Worm (Caenorhabditis elegans): ENCODE results near the gene spig-7.

The spig-7 gene

DNA sequence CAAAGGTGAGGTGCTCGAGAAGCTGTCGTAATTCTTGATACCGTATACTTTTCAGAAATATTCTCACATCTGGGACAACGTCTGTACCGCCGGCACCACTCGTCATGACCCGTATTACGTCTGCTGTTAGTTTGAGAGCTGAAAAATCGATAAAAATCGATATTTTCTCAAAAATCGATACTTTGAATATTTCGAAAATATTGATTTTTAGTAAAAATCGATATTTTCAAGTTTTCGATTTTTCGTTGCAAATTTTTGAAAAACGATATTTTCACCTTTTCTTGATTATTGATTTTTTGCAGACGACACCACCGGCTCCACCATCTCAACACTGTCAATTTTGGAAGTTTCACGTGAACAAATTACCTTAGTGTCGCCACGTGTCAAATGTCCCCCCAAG lies 1.2 kb downstream of the spig-7 start:
- TF ChIP-seq him-1 (tag; optimal IDR thresholded peaks at IDR 0.05) (no peak), dao-5 (tag; optimal IDR thresholded peaks at IDR 0.05) (no peak), W03F9.2 (tag; optimal IDR thresholded peaks at IDR 0.05) (no peak)

DNA sequence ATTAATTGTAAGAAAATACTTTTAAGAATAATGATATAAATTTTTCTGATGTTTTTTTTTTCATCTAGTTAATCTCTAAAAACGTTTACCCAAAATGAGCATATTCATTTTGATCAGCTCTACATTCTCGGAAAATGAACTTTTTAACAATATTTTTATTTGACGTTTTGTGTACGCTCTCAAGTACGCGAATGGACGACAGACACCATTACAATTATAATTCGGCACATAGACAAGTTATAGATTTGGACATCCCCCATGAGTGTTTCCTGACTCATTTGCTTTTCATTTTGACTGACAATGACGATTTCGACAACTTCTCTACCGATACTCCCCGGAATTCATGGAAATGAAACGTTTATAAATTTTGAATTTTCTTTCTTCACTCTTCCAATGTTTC lies 4.6 kb downstream of the spig-7 start, which contains the start of gene sru-27:
Gene sru-27 (plus strand): TSS at position 301 of the 400 bp plus-strand sequence.
- TF ChIP-seq dao-5 (tag; optimal IDR thresholded peaks at IDR 0.05) (no peak), W03F9.2 (tag; optimal IDR thresholded peaks at IDR 0.05) (no peak), him-1 (tag; optimal IDR thresholded peaks at IDR 0.05) (no peak)

DNA sequence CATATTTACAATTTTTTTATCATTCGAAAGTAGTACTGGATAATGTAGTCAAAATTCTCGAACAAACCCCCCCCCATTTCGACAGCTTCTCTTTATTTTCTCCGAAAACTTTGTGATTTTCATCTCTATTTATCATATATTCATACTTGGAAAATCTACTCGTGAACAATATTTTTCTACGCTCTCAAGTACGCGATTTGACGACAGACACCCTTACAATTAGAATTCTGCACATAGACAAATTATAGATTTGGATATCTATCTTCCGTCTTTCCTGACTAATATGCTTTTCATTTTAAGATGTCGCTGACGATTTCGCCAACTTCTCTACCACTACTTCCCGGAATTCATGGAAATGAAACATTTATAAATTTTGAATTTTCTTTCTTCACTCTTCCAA lies 11.4 kb downstream of the spig-7 start, which contains the start of gene sru-28:
Gene sru-28 (plus strand): TSS at position 301 of the 400 bp plus-strand sequence.
- TF ChIP-seq dao-5 (tag; optimal IDR thresholded peaks at IDR 0.05): no peak

DNA sequence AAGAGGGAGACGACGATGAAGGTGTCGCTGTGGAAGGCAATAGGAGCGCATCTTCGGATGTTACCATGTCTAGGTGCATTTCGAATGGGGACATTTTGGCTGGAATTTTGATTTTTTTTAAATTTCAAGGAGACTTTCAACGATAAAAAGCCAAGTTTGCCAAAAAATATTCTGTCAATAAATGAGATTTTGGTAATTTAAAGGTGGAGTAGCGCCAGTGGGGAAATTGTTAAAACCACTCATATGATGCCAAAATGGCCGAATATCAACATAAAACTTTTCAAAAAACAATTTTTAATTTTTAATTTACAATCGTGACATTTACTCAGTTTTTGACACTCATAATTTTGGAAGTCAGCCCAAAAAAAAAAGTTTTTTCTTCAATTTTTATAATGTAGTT lies 17.0 kb downstream of the spig-7 start, which contains the start of gene nhr-260:
Gene nhr-260 (minus strand): TSS at position 101 of the 400 bp plus-strand sequence.
- TF ChIP-seq W03F9.2 (tag; optimal IDR thresholded peaks at IDR 0.05) (no peak), dao-5 (tag; optimal IDR thresholded peaks at IDR 0.05) (no peak), him-1 (tag; optimal IDR thresholded peaks at IDR 0.05) (no peak)

DNA sequence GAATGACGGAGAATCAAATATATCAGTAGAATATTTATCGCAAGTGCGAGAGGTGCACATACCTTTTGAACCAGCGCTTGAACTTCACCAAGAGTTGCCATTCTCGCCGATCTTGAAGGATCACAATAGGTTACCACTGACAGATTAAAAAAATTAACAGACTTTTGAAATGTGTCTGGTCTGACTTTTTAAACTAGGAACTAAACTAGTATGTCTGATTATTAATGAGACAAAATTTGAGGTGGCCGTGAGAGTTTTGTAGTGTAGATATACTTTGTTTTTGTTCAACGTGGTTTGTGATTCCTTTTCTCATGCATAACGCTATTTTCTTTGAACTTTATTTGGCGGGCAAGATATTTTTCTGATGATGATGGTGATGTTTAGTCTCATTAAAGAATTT lies 27.3 kb downstream of the spig-7 start, which contains the start of gene str-240:
Gene str-240 (minus strand): TSS at position 101 of the 400 bp plus-strand sequence.
- no peak for TF ChIP-seq W03F9.2 (tag; optimal IDR thresholded peaks at IDR 0.05)
- no peak for TF ChIP-seq dao-5 (tag; optimal IDR thresholded peaks at IDR 0.05)
- TF ChIP-seq him-1 (tag; optimal IDR thresholded peaks at IDR 0.05): no peak

DNA sequence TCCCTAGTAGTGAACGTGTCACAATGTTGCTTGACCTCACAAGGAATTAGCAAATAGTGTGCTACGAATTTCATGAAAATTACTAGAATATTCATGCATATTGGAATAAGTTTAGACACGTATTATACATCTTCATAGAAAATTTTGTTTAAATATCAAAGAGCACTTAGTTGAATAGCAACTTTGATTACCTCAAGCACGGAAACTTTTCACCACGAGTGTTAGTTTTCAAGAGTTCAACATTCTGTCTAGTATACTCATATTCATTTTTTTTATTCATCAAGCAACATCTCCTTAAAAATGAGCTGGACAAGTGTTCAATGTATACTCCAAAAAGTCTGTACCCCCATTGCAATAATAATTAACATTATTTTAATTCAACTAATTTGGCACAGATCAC lies 27.9 kb downstream of the spig-7 start, which contains the start of gene str-243:
Gene str-243 (plus strand): TSS at position 301 of the 400 bp plus-strand sequence.
- TF ChIP-seq him-1 (tag; optimal IDR thresholded peaks at IDR 0.05) (no peak), W03F9.2 (tag; optimal IDR thresholded peaks at IDR 0.05) (no peak), dao-5 (tag; optimal IDR thresholded peaks at IDR 0.05) (no peak)

DNA sequence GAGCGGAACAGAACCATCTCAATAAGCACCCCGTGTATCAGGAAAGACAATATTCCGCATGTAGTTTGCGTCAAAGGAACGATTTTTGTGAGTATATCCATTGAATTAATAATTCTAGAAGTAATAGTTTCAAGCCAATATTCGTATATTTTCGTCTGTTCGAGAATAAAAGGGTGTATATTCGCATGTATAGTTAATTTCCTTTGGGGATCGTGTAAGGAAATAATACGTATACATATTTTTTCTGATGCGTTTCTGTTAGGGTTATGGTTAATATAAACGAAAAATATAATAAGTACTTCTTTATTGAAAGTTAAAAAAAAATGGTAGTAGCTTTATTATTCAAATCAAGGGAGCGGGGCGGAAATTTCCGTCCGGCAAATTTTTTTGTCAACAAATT lies 33.4 kb downstream of the spig-7 start, which contains the start of gene str-236:
Gene str-236 (minus strand): TSS at position 101 of the 400 bp plus-strand sequence.
- TF ChIP-seq W03F9.2 (tag; optimal IDR thresholded peaks at IDR 0.05) (no peak), him-1 (tag; optimal IDR thresholded peaks at IDR 0.05) (no peak), dao-5 (tag; optimal IDR thresholded peaks at IDR 0.05) (no peak)

DNA sequence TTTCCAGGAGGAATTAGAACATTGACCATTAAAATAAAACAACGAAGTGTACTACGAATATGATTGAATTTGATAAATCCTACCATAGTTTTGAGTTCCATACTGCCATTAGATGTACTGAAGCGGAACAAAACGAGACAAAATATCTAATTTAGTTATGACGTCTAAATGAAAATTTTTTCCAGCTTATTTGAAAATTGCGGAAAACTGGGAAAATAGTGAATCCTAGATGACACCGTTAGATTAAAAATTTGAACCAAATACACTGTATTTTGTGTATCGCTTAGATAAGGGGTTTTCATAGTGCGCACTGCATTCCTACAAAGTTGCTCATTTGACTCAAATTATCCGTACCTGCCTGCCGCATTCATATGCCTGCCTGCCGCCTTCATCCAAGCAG lies 36.6 kb downstream of the spig-7 start, which contains the start of gene K02H11.4:
Gene K02H11.4 (minus strand): TSS at position 101 of the 400 bp plus-strand sequence.
- TF ChIP-seq dao-5 (tag; optimal IDR thresholded peaks at IDR 0.05) (no peak), W03F9.2 (tag; optimal IDR thresholded peaks at IDR 0.05) (no peak), him-1 (tag; optimal IDR thresholded peaks at IDR 0.05) (no peak)

DNA sequence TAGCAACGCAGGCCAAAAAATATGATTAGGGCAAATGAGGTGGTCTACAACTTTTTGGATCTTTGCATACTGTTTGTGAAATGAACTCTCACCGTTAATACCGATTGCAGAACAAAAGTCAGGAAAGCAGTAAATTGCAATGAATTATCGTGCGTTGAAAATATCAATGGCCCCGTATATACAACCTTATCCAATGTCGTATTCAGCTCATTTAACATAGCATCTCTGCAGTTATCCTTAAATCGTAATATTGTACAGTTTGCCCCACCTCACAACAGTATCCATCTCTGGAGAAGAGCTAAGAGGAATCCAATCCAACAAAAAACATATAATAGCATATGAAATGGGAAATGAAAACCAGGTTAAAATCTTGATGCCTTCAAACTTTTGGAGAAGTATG lies 37.9 kb downstream of the spig-7 start:
- TF ChIP-seq dao-5 (tag; optimal IDR thresholded peaks at IDR 0.05): no peak
- TF ChIP-seq him-1 (tag; optimal IDR thresholded peaks at IDR 0.05): no peak
- TF ChIP-seq W03F9.2 (tag; optimal IDR thresholded peaks at IDR 0.05): no peak

DNA sequence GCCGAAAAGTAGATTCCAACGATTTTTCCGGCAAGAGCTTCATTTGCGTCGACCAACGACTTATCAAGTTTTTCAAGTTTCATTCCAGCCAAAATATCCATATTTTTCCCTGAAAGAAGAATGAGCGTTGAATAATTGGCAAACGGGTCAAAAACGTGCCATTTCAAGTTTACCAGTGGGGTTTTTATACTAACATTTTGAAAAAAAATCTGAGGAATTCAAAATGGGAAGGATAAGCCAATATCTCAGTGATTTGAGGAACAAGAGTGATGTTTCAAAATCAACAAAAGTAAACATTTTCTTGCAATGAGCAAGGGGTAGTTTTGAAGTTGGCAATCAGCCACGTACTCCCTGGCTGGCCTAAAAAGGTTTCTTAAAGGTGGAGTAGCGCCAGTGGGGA lies 39.7 kb downstream of the spig-7 start, which contains the start of gene trx-5:
Gene trx-5 (minus strand): TSS at position 101 of the 400 bp plus-strand sequence.
- TF ChIP-seq W03F9.2 (tag; optimal IDR thresholded peaks at IDR 0.05) (no peak), him-1 (tag; optimal IDR thresholded peaks at IDR 0.05) (no peak), dao-5 (tag; optimal IDR thresholded peaks at IDR 0.05) (no peak)

DNA sequence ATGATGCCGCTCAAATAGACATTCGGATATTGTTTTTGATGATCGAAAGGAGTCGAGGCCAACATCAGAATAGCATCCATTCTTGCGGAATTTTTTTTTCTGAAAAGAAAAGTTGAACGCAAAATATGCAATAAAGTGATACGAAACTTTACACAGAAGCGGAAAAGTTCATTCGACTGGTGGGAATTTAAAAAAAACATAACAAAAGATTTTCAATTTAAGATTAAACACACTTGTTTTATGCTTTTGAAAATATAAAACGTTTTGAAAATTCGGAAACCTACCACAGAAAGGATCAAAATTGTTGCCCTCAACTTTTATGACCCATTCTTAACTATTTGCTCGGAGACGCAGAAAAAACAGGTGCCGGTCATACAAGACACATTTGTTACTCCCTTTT lies 42.4 kb downstream of the spig-7 start, which contains the start of gene K02H11.9:
Gene K02H11.9 (minus strand): TSS at position 101 of the 400 bp plus-strand sequence.
- no peak for TF ChIP-seq W03F9.2 (tag; optimal IDR thresholded peaks at IDR 0.05)
- TF ChIP-seq him-1 (tag; optimal IDR thresholded peaks at IDR 0.05): no peak
- TF ChIP-seq dao-5 (tag; optimal IDR thresholded peaks at IDR 0.05): no peak

DNA sequence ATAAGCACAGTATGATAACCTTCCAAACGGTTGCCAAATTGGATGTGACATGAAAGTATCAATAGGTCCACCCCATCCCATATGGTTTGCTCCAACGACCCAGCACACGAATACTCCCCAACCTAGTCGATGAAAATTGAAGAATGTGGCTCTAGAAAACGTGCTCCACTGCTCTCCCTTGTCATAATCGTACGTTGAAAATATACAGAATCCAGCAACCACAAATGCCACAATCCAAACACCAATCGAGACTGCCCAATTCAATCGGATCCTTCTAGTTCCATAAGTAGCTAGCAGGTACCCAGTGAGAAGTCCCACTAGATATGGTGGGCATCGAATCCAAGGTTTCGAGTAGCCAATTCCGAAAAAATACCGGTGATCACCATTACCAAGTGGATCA lies 44.3 kb downstream of the spig-7 start:
- TF ChIP-seq W03F9.2 (tag; optimal IDR thresholded peaks at IDR 0.05) (no peak), dao-5 (tag; optimal IDR thresholded peaks at IDR 0.05) (no peak), him-1 (tag; optimal IDR thresholded peaks at IDR 0.05) (no peak)

DNA sequence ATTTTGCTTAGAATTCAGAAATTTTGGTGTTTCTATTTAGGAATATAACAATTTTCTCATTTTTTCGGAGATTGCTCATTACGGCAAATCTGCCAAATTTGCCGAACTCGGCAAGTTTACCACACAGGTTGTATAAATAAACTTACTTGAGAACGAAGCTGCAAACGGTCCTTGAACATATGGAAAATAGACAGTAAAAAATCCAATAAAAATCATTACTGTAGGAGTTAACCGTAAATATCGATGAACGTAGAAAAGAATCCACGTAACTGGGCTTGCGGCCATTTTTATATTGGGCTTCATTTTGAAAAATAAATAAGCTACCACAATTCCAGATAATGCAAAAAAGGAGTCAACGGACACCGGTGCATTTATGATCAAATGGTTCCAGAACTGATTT lies 45.7 kb downstream of the spig-7 start:
- TF ChIP-seq dao-5 (tag; optimal IDR thresholded peaks at IDR 0.05) (no peak), him-1 (tag; optimal IDR thresholded peaks at IDR 0.05) (no peak), W03F9.2 (tag; optimal IDR thresholded peaks at IDR 0.05) (no peak)

DNA sequence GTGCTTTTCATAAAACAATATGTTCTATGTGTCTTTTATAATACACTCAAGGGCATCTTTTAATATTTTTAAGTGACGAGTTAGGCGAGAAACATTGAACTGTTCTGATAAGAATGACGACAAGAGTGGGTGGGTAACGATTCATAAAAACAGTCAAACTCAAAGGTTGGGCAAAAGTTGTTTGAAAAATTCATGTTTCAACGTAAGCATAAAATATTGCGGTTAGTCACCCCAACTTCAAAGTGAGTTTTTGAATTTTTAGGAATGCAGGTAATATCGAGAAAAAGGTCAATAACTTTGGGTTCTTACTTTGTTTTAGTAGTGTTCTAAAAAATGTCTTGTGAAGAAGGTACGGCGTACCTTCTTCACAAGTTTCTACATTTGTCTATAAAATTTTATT lies 47.2 kb downstream of the spig-7 start, which contains the start of gene oac-31:
Gene oac-31 (minus strand): TSS at position 101 of the 400 bp plus-strand sequence.
- TF ChIP-seq W03F9.2 (tag; optimal IDR thresholded peaks at IDR 0.05): no peak
- no peak for TF ChIP-seq him-1 (tag; optimal IDR thresholded peaks at IDR 0.05)
- no peak for TF ChIP-seq dao-5 (tag; optimal IDR thresholded peaks at IDR 0.05)
